Worm (Caenorhabditis elegans) whole organism, L4 larva: ENCODE results near the gene M05D6.1.

Source experiments
- attf-4 ChIP-seq: sonication (generic microtip); optimal IDR thresholded peaks from 3 replicates; lab custom pipeline; 2017; ENCODE audit warnings: missing biosample characterization, missing genetic modification characterization
- ceh-20 ChIP-seq: fragments of 200-800 bp; sonication (Bioruptor generic); IDR thresholded peaks from 2 replicates; pipeline ENCODE4 v1.3.6; 2022; ENCODE audit warnings: missing genetic modification reagents, missing genetic modification characterization, missing compliant biosample characterization
- dve-1 ChIP-seq: sonication (generic microtip); optimal IDR thresholded peaks from 2 replicates; lab custom pipeline; 2017; ENCODE audit warnings: antibody characterized with exemption, mild to moderate bottlenecking, missing genetic modification characterization, missing compliant biosample characterization; ENCODE audit not compliant: insufficient read depth
- lin-1 ChIP-seq: fragments of 200-800 bp; sonication (Bioruptor generic); IDR thresholded peaks from 2 replicates; pipeline ENCODE4 v1.3.6; 2022; ENCODE audit warnings: missing genetic modification reagents, missing genetic modification characterization, missing compliant biosample characterization
- lin-29 ChIP-seq: fragments of 200-800 bp; sonication (Bioruptor generic); IDR thresholded peaks from 2 replicates; pipeline ENCODE4 v1.3.6; 2022; ENCODE audit warnings: missing genetic modification reagents, missing genetic modification characterization, missing compliant biosample characterization
- nhr-28 ChIP-seq: fragments of 150-350 bp; optimal IDR thresholded peaks from 2 replicates; lab custom pipeline; 2014; ENCODE audit warnings: missing biosample characterization, missing genetic modification characterization
- pha-4 ChIP-seq, 2 experiments: fragments of 150-350 bp in 1 of 2; fragments of 200-800 bp in 1 of 2; sonication (Bioruptor generic) in 1 of 2; IDR thresholded peaks in 1 of 2; optimal IDR thresholded peaks in 1 of 2; 2 replicates each; pipeline versions ENCODE4 v1.3.6 to Lab custom; 2014 to 2022; ENCODE audit warnings: missing genetic modification characterization in 2 of 2, missing genetic modification reagents in 2 of 2, missing biosample characterization in 1 of 2, missing compliant biosample characterization in 1 of 2
- unc-130 ChIP-seq: sonication (generic microtip); optimal IDR thresholded peaks from 2 replicates; lab custom pipeline; 2016; ENCODE audit warnings: missing genetic modification reagents, missing genetic modification characterization, missing compliant biosample characterization
- unc-62 ChIP-seq, 3 experiments: fragments of 150-350 bp in 1 of 3; sonication (generic microtip); optimal IDR thresholded peaks in 2 of 3; peaks in 1 of 3; 1 replicate in 1 of 3; 2 replicates in 2 of 3; lab custom pipeline; 2014 to 2017; ENCODE audit warnings: missing biosample characterization in 3 of 3, missing genetic modification characterization in 3 of 3, missing genetic modification reagents in 3 of 3, missing genotype in 1 of 3
- ztf-11 ChIP-seq: fragments of 150-350 bp; optimal IDR thresholded peaks from 2 replicates; lab custom pipeline; 2014; ENCODE audit warnings: missing biosample characterization, missing genetic modification characterization
- ztf-7 ChIP-seq: fragments of 150-350 bp; optimal IDR thresholded peaks from 2 replicates; lab custom pipeline; 2014; ENCODE audit warnings: missing biosample characterization, missing genetic modification characterization

DNA sequence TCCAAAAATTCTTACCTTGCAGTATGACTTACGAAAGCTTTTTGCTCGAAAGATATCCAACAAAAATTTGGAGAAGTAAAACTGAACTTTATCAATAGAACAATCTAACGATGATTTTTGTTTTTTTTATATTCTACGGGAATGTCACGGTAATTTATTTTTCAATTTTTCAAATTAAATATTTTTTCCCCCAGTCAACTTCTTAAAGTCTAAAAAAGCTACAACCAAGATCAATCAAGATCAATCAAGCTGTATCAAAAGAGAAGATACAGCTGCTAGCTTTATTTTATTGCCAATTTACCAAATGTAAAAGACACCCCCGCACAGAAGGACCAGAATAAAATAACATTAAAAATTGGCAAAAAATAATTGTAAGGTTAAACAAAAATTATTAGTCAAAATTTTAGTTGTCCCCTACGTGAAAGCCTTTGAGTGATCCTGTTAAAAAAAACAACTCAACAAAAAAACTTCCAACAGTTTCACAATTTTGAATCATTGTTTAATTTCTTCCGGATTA is at the start of gene M05D6.1, which contains the start of gene M05D6.3:
- no peak for TF ChIP-seq pha-4 (GFP tag; IDR thresholded peaks at IDR 0.05; lab: Robert Waterston, UW)
- TF ChIP-seq pha-4 (tag; optimal IDR thresholded peaks at IDR 0.05; lab: Kevin White, UChicago), result no peak
- TF ChIP-seq ceh-20 (GFP tag; lab: Robert Waterston, UW), result no peak
- TF ChIP-seq unc-130 (GFP tag; lab: Kevin White, UChicago), result no peak
- TF ChIP-seq attf-4 (tag; lab: Kevin White, UChicago), result no peak
- TF ChIP-seq unc-62 (GFP tag; optimal IDR thresholded peaks at IDR 0.05 in 1 of 2; lab: Kevin White, UChicago), result no peak
- no peak for TF ChIP-seq unc-62 (tag; optimal IDR thresholded peaks at IDR 0.05; lab: Kevin White, UChicago)
- TF ChIP-seq dve-1, result no peak
- no peak for TF ChIP-seq nhr-28 (tag; lab: Kevin White, UChicago)
- no peak for TF ChIP-seq lin-1 (GFP tag; lab: Robert Waterston, UW)
- TF ChIP-seq lin-29, result no peak
- TF ChIP-seq ztf-11 (tag; lab: Kevin White, UChicago), result no peak
- no peak for TF ChIP-seq ztf-7 (tag; lab: Kevin White, UChicago)
